Worm (Caenorhabditis elegans) whole organism, young adult: ENCODE data around the gene nuaf-3.

Experiments used
- F49E8.2 ChIP-seq: sonication (generic microtip); optimal IDR thresholded peaks from 3 replicates; lab custom pipeline; 2017; ENCODE audit warnings: missing genetic modification characterization, mild to moderate bottlenecking, missing compliant biosample characterization, antibody characterized with exemption, moderate library complexity; ENCODE audit not compliant: insufficient read depth
- dpl-1 ChIP-seq: fragments of 150-350 bp; optimal IDR thresholded peaks from 2 replicates; lab custom pipeline; 2014; ENCODE audit warnings: missing biosample characterization, missing genetic modification reagents, missing genetic modification characterization
- nfya-2 ChIP-seq: fragments of 200-800 bp; sonication (Bioruptor generic); IDR thresholded peaks from 2 replicates; pipeline ENCODE4 v1.3.6; 2022; ENCODE audit warnings: missing genetic modification reagents, missing genetic modification characterization, missing compliant biosample characterization
- sea-2 ChIP-seq: fragments of 200-800 bp; sonication (Bioruptor generic); IDR thresholded peaks from 2 replicates; pipeline ENCODE4 v1.3.6; 2022; ENCODE audit warnings: missing genetic modification characterization, missing compliant biosample characterization
- snpc-4 ChIP-seq, 5 experiments: fragments of 150-350 bp in 1 of 5; sonication (generic microtip) in 4 of 5; optimal IDR thresholded peaks; 2 replicates each; lab custom pipeline; 2014 to 2018; ENCODE audit warnings: missing genetic modification characterization in 5 of 5, missing biosample characterization in 3 of 5, antibody characterized with exemption in 2 of 5, mild to moderate bottlenecking in 2 of 5, missing compliant biosample characterization in 2 of 5, missing genotype in 2 of 5, moderate library complexity in 2 of 5, missing genetic modification reagents in 1 of 5
- unc-62 ChIP-seq: fragments of 150-350 bp; optimal IDR thresholded peaks from 2 replicates; lab custom pipeline; 2014; ENCODE audit warnings: missing biosample characterization, missing genetic modification reagents, missing genetic modification characterization
- xnd-1 ChIP-seq: sonication (generic microtip); optimal IDR thresholded peaks from 2 replicates; lab custom pipeline; 2016; ENCODE audit warnings: missing genotype, missing genetic modification reagents, missing genetic modification characterization, missing compliant biosample characterization
- ztf-26 ChIP-seq: sonication (generic microtip); optimal IDR thresholded peaks from 2 replicates; lab custom pipeline; 2017; ENCODE audit warnings: missing genetic modification characterization, missing compliant biosample characterization

ce11 chrIV:11143228-11143444 lies 41.0 kb upstream of the nuaf-3 start, which contains the start of gene F01G4.4:
- TF ChIP-seq dpl-1, result no peak
- TF ChIP-seq xnd-1 (tag; lab: Kevin White, UChicago), result no peak
- TF ChIP-seq ztf-26 (tag; lab: Kevin White, UChicago), result no peak
- TF ChIP-seq unc-62, result no peak
- TF ChIP-seq snpc-4 (GFP tag; optimal IDR thresholded peaks at IDR 0.05; lab: Kevin White, UChicago), result no peak
- no peak for TF ChIP-seq snpc-4 (tag; optimal IDR thresholded peaks at IDR 0.05; lab: Kevin White, UChicago)
- no peak for TF ChIP-seq F49E8.2
- no peak for TF ChIP-seq nfya-2 (GFP tag; lab: Robert Waterston, UW)
- TF ChIP-seq sea-2, result no peak
